Worm (Caenorhabditis elegans) whole organism, L4 larva: ENCODE data around the gene fipr-29.

Experiments used
- F10B5.3 ChIP-seq: sonication (generic microtip); optimal IDR thresholded peaks from 2 replicates; lab custom pipeline; 2016; ENCODE audit warnings: mild to moderate bottlenecking, missing genetic modification characterization, missing compliant biosample characterization
- F26F4.8 ChIP-seq: fragments of 200-800 bp; sonication (Bioruptor generic); conservative IDR thresholded peaks from 2 replicates; pipeline ENCODE4 v1.3.6; 2022; ENCODE audit warnings: missing genetic modification characterization, missing compliant biosample characterization
- F37D6.2 ChIP-seq: sonication (generic microtip); optimal IDR thresholded peaks from 2 replicates; lab custom pipeline; 2016; ENCODE audit warnings: mild to moderate bottlenecking, missing genetic modification characterization, missing compliant biosample characterization
- F44E2.7 ChIP-seq: fragments of 200-800 bp; sonication (Bioruptor generic); IDR thresholded peaks from 2 replicates; pipeline ENCODE4 v2.1.2; 2022; ENCODE audit warnings: missing genetic modification characterization, missing compliant biosample characterization
- Y75B8A.6 ChIP-seq: fragments of 200-800 bp; sonication (Bioruptor generic); IDR thresholded peaks from 2 replicates; pipeline ENCODE4 v1.3.6; 2022; ENCODE audit warnings: missing genetic modification reagents, missing genetic modification characterization, missing compliant biosample characterization
- ZK337.2 ChIP-seq: fragments of 200-800 bp; sonication (Bioruptor generic); IDR thresholded peaks from 2 replicates; pipeline ENCODE4 v1.3.6; 2022; ENCODE audit warnings: missing genetic modification reagents, missing genetic modification characterization, missing compliant biosample characterization
- aha-1 ChIP-seq: fragments of 150-350 bp; peaks from one replicate; lab custom pipeline; 2014; ENCODE audit warnings: missing biosample characterization, missing genetic modification characterization
- aly-2 ChIP-seq: sonication (generic microtip); optimal IDR thresholded peaks from 2 replicates; lab custom pipeline; 2018; ENCODE audit warnings: missing biosample characterization, missing genetic modification characterization
- arid-1 ChIP-seq: fragments of 200-800 bp; sonication (Bioruptor generic); conservative IDR thresholded peaks from 2 replicates; pipeline ENCODE4 v1.3.6; 2022; ENCODE audit warnings: missing genetic modification reagents, missing genetic modification characterization, missing compliant biosample characterization
- attf-4 ChIP-seq: sonication (generic microtip); optimal IDR thresholded peaks from 3 replicates; lab custom pipeline; 2017; ENCODE audit warnings: missing biosample characterization, missing genetic modification characterization
- ceh-20 ChIP-seq: fragments of 200-800 bp; sonication (Bioruptor generic); IDR thresholded peaks from 2 replicates; pipeline ENCODE4 v1.3.6; 2022; ENCODE audit warnings: missing genetic modification reagents, missing genetic modification characterization, missing compliant biosample characterization
- ceh-28 ChIP-seq: fragments of 150-350 bp; optimal IDR thresholded peaks from 2 replicates; lab custom pipeline; 2014; ENCODE audit warnings: missing biosample characterization, missing genetic modification reagents, missing genetic modification characterization
- ceh-44 ChIP-seq: fragments of 200-800 bp; sonication (Bioruptor generic); IDR thresholded peaks from 2 replicates; pipeline ENCODE4 v1.3.6; 2022; ENCODE audit warnings: missing genetic modification reagents, missing genetic modification characterization, missing compliant biosample characterization
- ceh-62 ChIP-seq: sonication (generic microtip); optimal IDR thresholded peaks from 2 replicates; lab custom pipeline; 2017; ENCODE audit warnings: missing biosample characterization, missing genetic modification characterization
- ceh-82 ChIP-seq: sonication (generic microtip); optimal IDR thresholded peaks from 2 replicates; lab custom pipeline; 2017; ENCODE audit warnings: missing biosample characterization, missing genetic modification characterization
- ces-1 ChIP-seq: fragments of 150-350 bp; sonication (generic microtip); optimal IDR thresholded peaks from 4 replicates; lab custom pipeline; 2014; ENCODE audit warnings: missing biosample characterization, missing genetic modification reagents, missing genetic modification characterization
- ctbp-1 ChIP-seq: fragments of 200-800 bp; sonication (Bioruptor generic); IDR thresholded peaks from 2 replicates; pipeline ENCODE4 v1.3.6; 2022; ENCODE audit warnings: missing genetic modification reagents, missing genetic modification characterization, missing compliant biosample characterization
- daf-16 ChIP-seq, 3 experiments: sonication (generic microtip); optimal IDR thresholded peaks; 2 replicates each; lab custom pipeline; 2016 to 2017; ENCODE audit warnings: missing genetic modification characterization in 3 of 3, missing genetic modification reagents in 3 of 3, mild to moderate bottlenecking in 2 of 3, missing compliant biosample characterization in 2 of 3, missing biosample characterization in 1 of 3, moderate library complexity in 1 of 3
- daf-19 ChIP-seq: fragments of 200-800 bp; sonication (Bioruptor generic); conservative IDR thresholded peaks from 2 replicates; pipeline ENCODE4 v1.3.6; 2022; ENCODE audit warnings: missing genetic modification characterization, missing compliant biosample characterization
- dmd-8 ChIP-seq: fragments of 200-800 bp; sonication (Bioruptor generic); IDR thresholded peaks from 2 replicates; pipeline ENCODE4 v1.3.6; 2022; ENCODE audit warnings: missing genetic modification characterization, missing compliant biosample characterization
- dmd-9 ChIP-seq: fragments of 200-800 bp; sonication (Bioruptor generic); IDR thresholded peaks from 2 replicates; pipeline ENCODE4 v1.3.6; 2022; ENCODE audit warnings: missing genetic modification reagents, missing genetic modification characterization, missing compliant biosample characterization
- dpl-1 ChIP-seq: fragments of 150-350 bp; optimal IDR thresholded peaks from 2 replicates; lab custom pipeline; 2014; ENCODE audit warnings: missing biosample characterization, missing genetic modification reagents, missing genetic modification characterization
- fkh-10 ChIP-seq: fragments of 150-350 bp; optimal IDR thresholded peaks from 2 replicates; lab custom pipeline; 2014; ENCODE audit warnings: missing biosample characterization, missing genetic modification reagents, missing genetic modification characterization
- gei-8 ChIP-seq: fragments of 200-800 bp; sonication (Bioruptor generic); optimal IDR thresholded peaks from 2 replicates; lab custom pipeline; 2018; ENCODE audit warnings: mild to moderate bottlenecking, missing genetic modification characterization, missing compliant biosample characterization
- hif-1 ChIP-seq, 2 experiments: sonication (generic microtip); optimal IDR thresholded peaks; 2 replicates each; lab custom pipeline; 2016 to 2017; ENCODE audit warnings: missing compliant biosample characterization in 2 of 2, missing genetic modification characterization in 2 of 2, missing genetic modification reagents in 2 of 2, missing genotype in 2 of 2, mild to moderate bottlenecking in 1 of 2
- hlh-11 ChIP-seq: fragments of 200-800 bp; sonication (Bioruptor generic); optimal IDR thresholded peaks from 2 replicates; lab custom pipeline; 2018; ENCODE audit warnings: mild to moderate bottlenecking, missing genetic modification characterization, missing compliant biosample characterization
- hlh-30 ChIP-seq: sonication (generic microtip); optimal IDR thresholded peaks from 2 replicates; lab custom pipeline; 2017; ENCODE audit warnings: antibody characterized with exemption, mild to moderate bottlenecking, missing genetic modification characterization, missing compliant biosample characterization; ENCODE audit not compliant: insufficient read depth
- jun-1 ChIP-seq: fragments of 150-350 bp; optimal IDR thresholded peaks from 2 replicates; lab custom pipeline; 2014; ENCODE audit warnings: missing biosample characterization, missing genetic modification reagents, missing genetic modification characterization
- lin-1 ChIP-seq: fragments of 200-800 bp; sonication (Bioruptor generic); IDR thresholded peaks from 2 replicates; pipeline ENCODE4 v1.3.6; 2022; ENCODE audit warnings: missing genetic modification reagents, missing genetic modification characterization, missing compliant biosample characterization
- lin-13 ChIP-seq: fragments of 150-350 bp; optimal IDR thresholded peaks from 2 replicates; lab custom pipeline; 2014; ENCODE audit warnings: missing biosample characterization, missing genetic modification reagents, missing genetic modification characterization
- lin-15B ChIP-seq: fragments of 150-350 bp; sonication (generic microtip); optimal IDR thresholded peaks from 3 replicates; lab custom pipeline; 2014; ENCODE audit warnings: missing biosample characterization, missing genetic modification characterization
- lsy-2 ChIP-seq, 2 experiments: fragments of 150-350 bp in 1 of 2; sonication (generic microtip) in 1 of 2; optimal IDR thresholded peaks; 2 replicates each; lab custom pipeline; 2014 to 2017; ENCODE audit warnings: missing biosample characterization in 2 of 2, missing genetic modification characterization in 2 of 2
- madf-5 ChIP-seq, 2 experiments: fragments of 200-800 bp; sonication (Bioruptor generic); IDR thresholded peaks; 2 replicates each; pipeline ENCODE4 v1.3.6; 2022; ENCODE audit warnings: missing compliant biosample characterization in 2 of 2, missing genetic modification characterization in 2 of 2
- madf-9 ChIP-seq: fragments of 200-800 bp; sonication (Bioruptor generic); conservative IDR thresholded peaks from 2 replicates; pipeline ENCODE4 v1.3.6; 2022; ENCODE audit warnings: missing genetic modification reagents, missing genetic modification characterization, missing compliant biosample characterization
- mdt-29 ChIP-seq: fragments of 200-800 bp; sonication (Bioruptor generic); IDR thresholded peaks from 2 replicates; pipeline ENCODE4 v1.3.6; 2022; ENCODE audit warnings: missing genetic modification reagents, missing genetic modification characterization, missing compliant biosample characterization
- mes-2 ChIP-seq: sonication (generic microtip); optimal IDR thresholded peaks from 2 replicates; lab custom pipeline; 2016; ENCODE audit warnings: missing genotype, mild to moderate bottlenecking, missing genetic modification characterization, missing compliant biosample characterization; ENCODE audit not compliant: poor library complexity, severe bottlenecking
- mxl-3 ChIP-seq: fragments of 200-800 bp; sonication (Bioruptor generic); optimal IDR thresholded peaks from 2 replicates; lab custom pipeline; 2018; ENCODE audit warnings: mild to moderate bottlenecking, missing genetic modification characterization, missing compliant biosample characterization
- nhr-102 ChIP-seq: sonication (generic microtip); optimal IDR thresholded peaks from 2 replicates; lab custom pipeline; 2016; ENCODE audit warnings: mild to moderate bottlenecking, missing genetic modification characterization, moderate library complexity, missing compliant biosample characterization
- nhr-6 ChIP-seq: fragments of 150-350 bp; optimal IDR thresholded peaks from 2 replicates; lab custom pipeline; 2014; ENCODE audit warnings: missing biosample characterization, missing genetic modification characterization
- nhr-76 ChIP-seq: fragments of 150-350 bp; optimal IDR thresholded peaks from 2 replicates; lab custom pipeline; 2014; ENCODE audit warnings: missing biosample characterization, missing genetic modification characterization
- nhr-77 ChIP-seq: fragments of 150-350 bp; optimal IDR thresholded peaks from 2 replicates; lab custom pipeline; 2014; ENCODE audit warnings: missing biosample characterization, missing genetic modification characterization
- sdz-12 ChIP-seq: fragments of 200-800 bp; sonication (Bioruptor generic); optimal IDR thresholded peaks from 2 replicates; lab custom pipeline; 2018; ENCODE audit warnings: mild to moderate bottlenecking, missing genetic modification characterization, missing compliant biosample characterization
- set-16 ChIP-seq: fragments of 200-800 bp; sonication (Bioruptor generic); IDR thresholded peaks from 2 replicates; pipeline ENCODE4 v1.3.6; 2022; ENCODE audit warnings: missing genetic modification reagents, missing genetic modification characterization, missing compliant biosample characterization
- spr-3 ChIP-seq: fragments of 200-800 bp; sonication (Bioruptor generic); optimal IDR thresholded peaks from 2 replicates; lab custom pipeline; 2018; ENCODE audit warnings: mild to moderate bottlenecking, missing genetic modification characterization, missing compliant biosample characterization
- tag-97 ChIP-seq: fragments of 200-800 bp; sonication (Bioruptor generic); IDR thresholded peaks from 2 replicates; pipeline ENCODE4 v1.3.6; 2022; ENCODE audit warnings: missing genetic modification characterization, missing compliant biosample characterization
- tra-1 ChIP-seq: fragments of 200-800 bp; sonication (Bioruptor generic); IDR thresholded peaks from 2 replicates; pipeline ENCODE4 v1.3.6; 2022; ENCODE audit warnings: missing genetic modification reagents, missing genetic modification characterization, missing compliant biosample characterization
- unc-62 ChIP-seq, 3 experiments: fragments of 150-350 bp in 1 of 3; sonication (generic microtip); optimal IDR thresholded peaks in 2 of 3; peaks in 1 of 3; 1 replicate in 1 of 3; 2 replicates in 2 of 3; lab custom pipeline; 2014 to 2017; ENCODE audit warnings: missing biosample characterization in 3 of 3, missing genetic modification characterization in 3 of 3, missing genetic modification reagents in 3 of 3, missing genotype in 1 of 3
- zag-1 ChIP-seq: fragments of 150-350 bp; optimal IDR thresholded peaks from 2 replicates; lab custom pipeline; 2014; ENCODE audit warnings: missing biosample characterization, missing genetic modification characterization
- zip-11 ChIP-seq: fragments of 200-800 bp; sonication (Bioruptor generic); IDR thresholded peaks from 2 replicates; pipeline ENCODE4 v1.3.6; 2022; ENCODE audit warnings: missing genetic modification characterization, missing compliant biosample characterization
- ztf-7 ChIP-seq: fragments of 150-350 bp; optimal IDR thresholded peaks from 2 replicates; lab custom pipeline; 2014; ENCODE audit warnings: missing biosample characterization, missing genetic modification characterization

Gene fipr-29

DNA sequence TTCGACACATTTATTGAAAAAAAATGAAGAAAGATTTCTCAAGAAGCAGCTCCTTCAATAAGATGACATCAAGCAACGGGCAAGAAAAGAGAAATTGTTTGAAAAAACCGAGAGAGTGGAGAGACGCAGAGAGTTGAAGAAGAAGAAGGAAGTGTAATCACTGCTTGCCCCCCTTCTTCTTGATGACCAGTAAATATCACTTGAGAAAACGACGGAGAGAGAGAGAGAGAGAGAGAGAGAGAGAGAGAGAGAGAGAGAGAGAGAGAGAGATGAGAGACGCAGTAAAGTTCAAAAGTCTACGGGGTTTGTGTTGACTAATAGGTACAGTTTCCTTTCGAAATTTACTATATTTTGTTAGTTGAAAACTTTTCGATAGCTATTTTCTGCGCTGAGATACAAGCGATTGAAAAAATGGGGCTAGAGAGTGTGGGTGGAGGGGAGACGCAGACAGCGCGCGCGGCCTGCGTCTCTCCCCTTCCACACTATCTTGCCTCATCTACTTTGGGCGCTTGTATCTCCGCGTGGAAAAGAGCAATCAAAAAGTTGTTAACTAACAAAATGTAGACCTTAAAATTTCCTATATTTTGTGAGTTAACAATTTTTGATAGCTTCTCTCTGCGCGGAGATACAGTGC, 5.8 kb upstream of the fipr-29 start:
- TF ChIP-seq tag-97, result no peak
- no peak for TF ChIP-seq spr-3
- no peak for TF ChIP-seq ceh-62 (tag; lab: Kevin White, UChicago)
- TF ChIP-seq hlh-11 (tag; lab: Kevin White, UChicago), result peak; percentile 79
- TF ChIP-seq dmd-8 (GFP tag; lab: Robert Waterston, UW), result no peak; the same call in 1 of the 2 replicates
- TF ChIP-seq mes-2 (tag; lab: Kevin White, UChicago), result peak; percentile 41
- TF ChIP-seq mdt-29, result no peak
- TF ChIP-seq nhr-76 (tag; lab: Kevin White, UChicago), result no peak
- TF ChIP-seq F26F4.8 (GFP tag; lab: Robert Waterston, UW), result no peak
- TF ChIP-seq ceh-28, result no peak
- no peak for TF ChIP-seq ceh-82 (tag; lab: Kevin White, UChicago)
- TF ChIP-seq aly-2, result no peak
- no peak for TF ChIP-seq ces-1 (GFP tag; lab: Kevin White, UChicago)
- TF ChIP-seq aha-1 (tag; lab: Kevin White, UChicago), result peak; percentile 22
- TF ChIP-seq nhr-77 (tag; lab: Kevin White, UChicago), result no peak
- TF ChIP-seq fkh-10 (GFP tag; lab: Kevin White, UChicago), result peak; percentile 60
- TF ChIP-seq hlh-30 (tag; lab: Kevin White, UChicago), result peak; percentile 59
- no peak for TF ChIP-seq madf-5 (GFP tag; IDR thresholded peaks at IDR 0.05; lab: Robert Waterston, UW)
- no peak for TF ChIP-seq attf-4
- TF ChIP-seq Y75B8A.6 (GFP tag; lab: Robert Waterston, UW), result no peak
- no peak for TF ChIP-seq sdz-12
- TF ChIP-seq set-16 (GFP tag; lab: Robert Waterston, UW), result peak; percentile 40
- no peak for TF ChIP-seq F10B5.3
- no peak for TF ChIP-seq daf-19 (GFP tag; lab: Robert Waterston, UW)
- no peak for TF ChIP-seq zip-11 (GFP tag; lab: Robert Waterston, UW)
- TF ChIP-seq arid-1 (GFP tag; lab: Robert Waterston, UW), result no peak
- TF ChIP-seq ctbp-1 (GFP tag; lab: Robert Waterston, UW), result no peak
- no peak for TF ChIP-seq ZK337.2 (GFP tag; lab: Robert Waterston, UW)
- peak; percentile 13 for TF ChIP-seq jun-1 (tag; lab: Kevin White, UChicago)
- no peak for TF ChIP-seq nhr-102 (tag; lab: Kevin White, UChicago)
- peak; percentile 48; the same call in 1 of the 2 replicates for TF ChIP-seq tra-1
- TF ChIP-seq lsy-2 (tag; optimal IDR thresholded peaks at IDR 0.05; lab: Kevin White, UChicago), result peak in 1 of 2 experiments; percentile 75
- TF ChIP-seq zag-1 (tag; lab: Kevin White, UChicago), result no peak
- no peak for TF ChIP-seq F37D6.2 (tag; lab: Kevin White, UChicago)
- peak; percentile 34 for TF ChIP-seq dpl-1 (GFP tag; lab: Kevin White, UChicago)
- TF ChIP-seq gei-8 (GFP tag; lab: Kevin White, UChicago), result no peak
- TF ChIP-seq unc-62 (GFP tag; optimal IDR thresholded peaks at IDR 0.05 in 1 of 2; lab: Kevin White, UChicago), result peak in 1 of 2 experiments; percentile 15
- no peak for TF ChIP-seq unc-62 (tag; optimal IDR thresholded peaks at IDR 0.05; lab: Kevin White, UChicago)
- TF ChIP-seq daf-16 (GFP tag; optimal IDR thresholded peaks at IDR 0.05; lab: Kevin White, UChicago), result peak in 1 of 2 experiments; percentile 19
- TF ChIP-seq daf-16 (tag; optimal IDR thresholded peaks at IDR 0.05; lab: Kevin White, UChicago), result peak; percentile 52
- 0 out of 2 replicates have a peak, but pooled peaks have one; percentile 33 for TF ChIP-seq lin-1 (GFP tag; lab: Robert Waterston, UW)
- TF ChIP-seq F44E2.7 (GFP tag; lab: Robert Waterston, UW), result no peak
- peak; percentile 35 for TF ChIP-seq lin-13 (GFP tag; lab: Kevin White, UChicago)
- TF ChIP-seq ceh-20 (GFP tag; lab: Robert Waterston, UW), result peak; percentile 30; the same call in 1 of the 2 replicates
- no peak for TF ChIP-seq madf-9 (GFP tag; lab: Robert Waterston, UW)
- peak; percentile 22 for TF ChIP-seq nhr-6 (tag; lab: Kevin White, UChicago)
- no peak for TF ChIP-seq ceh-44 (GFP tag; lab: Robert Waterston, UW)
- TF ChIP-seq lin-15B, result no peak
- no peak for TF ChIP-seq mxl-3 (GFP tag; lab: Kevin White, UChicago)
- no peak for TF ChIP-seq ztf-7 (tag; lab: Kevin White, UChicago)
- peak in 1 of 2 experiments; percentile 16 for TF ChIP-seq hif-1 (tag; optimal IDR thresholded peaks at IDR 0.05; lab: Kevin White, UChicago)
- TF ChIP-seq dmd-9 (GFP tag; lab: Robert Waterston, UW), result no peak
